Fruit fly (Drosophila melanogaster) whole organism, embryonic: ENCODE measurements around the gene Nep5.
A peak's percentile ranks its signal among the peaks of the same experiment; 100 is the strongest.

ENCODE experiments used
- Blimp-1 ChIP-seq: fragments of 200-800 bp; sonication (Bioruptor generic); optimal IDR thresholded peaks from 3 replicates; lab custom pipeline; 2018; ENCODE audit warnings: missing biosample characterization, missing genetic modification characterization, mild to moderate bottlenecking, moderate library complexity, missing genetic modification reagents
- CG10209 ChIP-seq: fragments of 200-800 bp; sonication (Bioruptor generic); optimal IDR thresholded peaks from 3 replicates; lab custom pipeline; 2017; ENCODE audit warnings: missing biosample characterization, mild to moderate bottlenecking, missing genetic modification characterization, missing genetic modification reagents
- CG10274 ChIP-seq: fragments of 200-800 bp; sonication (Bioruptor generic); optimal IDR thresholded peaks from 3 replicates; lab custom pipeline; 2017; ENCODE audit warnings: missing biosample characterization, mild to moderate bottlenecking, missing genetic modification characterization
- CG10543 ChIP-seq: fragments of 200-800 bp; sonication (Bioruptor generic); optimal IDR thresholded peaks from 3 replicates; lab custom pipeline; 2017; ENCODE audit warnings: missing biosample characterization, mild to moderate bottlenecking, missing genetic modification characterization, moderate library complexity
- CG11085 ChIP-seq: fragments of 200-800 bp; sonication (Bioruptor generic); IDR thresholded peaks from 2 replicates; pipeline ENCODE4 v1.3.6; 2022; ENCODE audit warnings: missing biosample characterization, missing genetic modification characterization
- CG11398 ChIP-seq: fragments of 200-800 bp; sonication (Bioruptor generic); optimal IDR thresholded peaks from 2 replicates; lab custom pipeline; 2016; ENCODE audit warnings: missing biosample characterization, missing genetic modification characterization
- CG16815 ChIP-seq: fragments of 200-800 bp; sonication (Bioruptor generic); optimal IDR thresholded peaks from 3 replicates; lab custom pipeline; 2017; ENCODE audit warnings: missing biosample characterization, mild to moderate bottlenecking, missing genetic modification characterization
- CG17361 ChIP-seq: fragments of 200-800 bp; sonication (Bioruptor generic); IDR thresholded peaks from 3 replicates; pipeline ENCODE4 v1.3.6; 2022; ENCODE audit warnings: missing biosample characterization, missing genetic modification characterization
- CG1792 ChIP-seq: fragments of 200-800 bp; sonication (Bioruptor generic); optimal IDR thresholded peaks from 2 replicates; lab custom pipeline; 2016; ENCODE audit warnings: missing biosample characterization, missing genetic modification characterization
- CG18262 ChIP-seq: fragments of 200-800 bp; optimal IDR thresholded peaks from 3 replicates; lab custom pipeline; 2019; ENCODE audit warnings: missing biosample characterization, mild to moderate bottlenecking, missing genetic modification characterization, moderate library complexity
- CG3065 ChIP-seq: fragments of 200-800 bp; sonication (Bioruptor generic); optimal IDR thresholded peaks from 2 replicates; lab custom pipeline; 2016; ENCODE audit warnings: missing biosample characterization, missing genetic modification characterization
- CG3163 ChIP-seq: fragments of 200-800 bp; sonication (Bioruptor generic); optimal IDR thresholded peaks from 3 replicates; lab custom pipeline; 2016; ENCODE audit warnings: missing biosample characterization, missing genetic modification characterization
- CG32532 ChIP-seq: fragments of 200-800 bp; sonication (Bioruptor generic); IDR thresholded peaks from 2 replicates; pipeline ENCODE4 v1.3.6; 2022; ENCODE audit warnings: missing biosample characterization, missing genetic modification characterization
- CG32772 ChIP-seq: fragments of 200-800 bp; sonication (Bioruptor generic); IDR thresholded peaks from 2 replicates; pipeline ENCODE4 v1.3.6; 2022; ENCODE audit warnings: missing biosample characterization, missing genetic modification characterization
- CG3281 ChIP-seq: fragments of 200-800 bp; sonication (Bioruptor generic); optimal IDR thresholded peaks from 3 replicates; lab custom pipeline; 2017; ENCODE audit warnings: missing biosample characterization, mild to moderate bottlenecking, missing genetic modification characterization
- CG4617 ChIP-seq: fragments of 200-800 bp; sonication (Bioruptor generic); optimal IDR thresholded peaks from 3 replicates; lab custom pipeline; 2016; ENCODE audit warnings: missing biosample characterization, missing genetic modification characterization, borderline replicate concordance
- CG6689 ChIP-seq: fragments of 200-800 bp; sonication (Bioruptor generic); IDR thresholded peaks from 2 replicates; pipeline ENCODE4 v1.3.6; 2022; ENCODE audit warnings: missing biosample characterization, missing genetic modification characterization
- CG8924 ChIP-seq: fragments of 200-800 bp; optimal IDR thresholded peaks from 3 replicates; lab custom pipeline; 2019; ENCODE audit warnings: missing biosample characterization, mild to moderate bottlenecking, missing genetic modification characterization, moderate library complexity
- CoRest ChIP-seq: fragments of 200-800 bp; sonication (Bioruptor generic); optimal IDR thresholded peaks from 3 replicates; lab custom pipeline; 2018; ENCODE audit warnings: missing biosample characterization, mild to moderate bottlenecking, missing genetic modification characterization, moderate library complexity
- D19A ChIP-seq: fragments of 200-800 bp; optimal IDR thresholded peaks from 3 replicates; lab custom pipeline; 2019; ENCODE audit warnings: missing biosample characterization, mild to moderate bottlenecking, missing genetic modification characterization, moderate library complexity
- Dp ChIP-seq: fragments of 200-800 bp; sonication (Bioruptor generic); optimal IDR thresholded peaks from 2 replicates; lab custom pipeline; 2018; ENCODE audit warnings: missing biosample characterization, mild to moderate bottlenecking, missing genetic modification characterization, moderate library complexity
- Elba2 ChIP-seq: fragments of 200-800 bp; sonication (Bioruptor generic); optimal IDR thresholded peaks from 3 replicates; lab custom pipeline; 2016; ENCODE audit warnings: missing biosample characterization, missing genetic modification characterization
- Hr78 ChIP-seq, 2 experiments: fragments of 200-800 bp in 1 of 2; fragments of >200 bp in 1 of 2; sonication (Bioruptor generic) in 1 of 2; optimal IDR thresholded peaks; 2 replicates each; lab custom pipeline; 2017 to 2019; ENCODE audit warnings: missing biosample characterization in 2 of 2, missing genetic modification characterization in 2 of 2, mild to moderate bottlenecking in 1 of 2, moderate library complexity in 1 of 2
- MESR4 ChIP-seq: fragments of 200-800 bp; sonication (Bioruptor generic); optimal IDR thresholded peaks from 2 replicates; lab custom pipeline; 2018; ENCODE audit warnings: missing biosample characterization, mild to moderate bottlenecking, missing genetic modification characterization, moderate library complexity
- Myb ChIP-seq: fragments of 200-800 bp; sonication (Bioruptor generic); optimal IDR thresholded peaks from 2 replicates; lab custom pipeline; 2016; ENCODE audit warnings: missing biosample characterization, missing genetic modification characterization
- NC2α ChIP-seq: fragments of 200-800 bp; sonication (Bioruptor generic); optimal IDR thresholded peaks from 2 replicates; lab custom pipeline; 2016; ENCODE audit warnings: missing biosample characterization, missing genetic modification characterization
- Pdp1 ChIP-seq, 2 experiments: fragments of 200-800 bp; sonication (Bioruptor generic); optimal IDR thresholded peaks; 3 replicates each; lab custom pipeline; 2016; ENCODE audit warnings: missing biosample characterization in 2 of 2, missing genetic modification characterization in 2 of 2, mild to moderate bottlenecking in 1 of 2, moderate library complexity in 1 of 2
- Ptx1 ChIP-seq: fragments of 200-800 bp; sonication (Bioruptor generic); IDR thresholded peaks from 2 replicates; pipeline ENCODE4 v1.3.6; 2022; ENCODE audit warnings: missing biosample characterization, missing genetic modification characterization
- Trl ChIP-seq, 3 experiments: fragments of >200 bp in 2 of 3; fragments of 200-800 bp in 1 of 3; sonication (Bioruptor generic) in 1 of 3; optimal IDR thresholded peaks; 2 replicates in 1 of 3; 3 replicates in 2 of 3; lab custom pipeline; 2016 to 2017; ENCODE audit warnings: missing biosample characterization in 1 of 3, missing genetic modification characterization in 1 of 3
- ap ChIP-seq: fragments of 200-800 bp; sonication (Bioruptor generic); IDR thresholded peaks from 2 replicates; pipeline ENCODE4 v1.3.6; 2022; ENCODE audit warnings: missing biosample characterization, missing genetic modification characterization
- bowl ChIP-seq: fragments of 200-800 bp; sonication (Bioruptor generic); IDR thresholded peaks from 2 replicates; pipeline ENCODE4 v1.3.6; 2022; ENCODE audit warnings: missing biosample characterization, missing genetic modification characterization
- cg ChIP-seq: fragments of 200-800 bp; sonication (Bioruptor generic); optimal IDR thresholded peaks from 3 replicates; lab custom pipeline; 2019; ENCODE audit warnings: missing biosample characterization, mild to moderate bottlenecking, missing genetic modification characterization, moderate library complexity
- cwo ChIP-seq: fragments of 200-800 bp; sonication (Bioruptor generic); optimal IDR thresholded peaks from 3 replicates; lab custom pipeline; 2017; ENCODE audit warnings: missing biosample characterization, missing genetic modification characterization, mild to moderate bottlenecking, moderate library complexity, missing genetic modification reagents
- dm ChIP-seq: fragments of 200-800 bp; sonication (Bioruptor generic); optimal IDR thresholded peaks from 3 replicates; lab custom pipeline; 2016; ENCODE audit warnings: missing biosample characterization, missing genetic modification characterization
- gem ChIP-seq: fragments of 200-800 bp; sonication (Bioruptor generic); optimal IDR thresholded peaks from 2 replicates; lab custom pipeline; 2019; ENCODE audit warnings: missing biosample characterization, mild to moderate bottlenecking, missing genetic modification characterization, moderate library complexity
- gro ChIP-seq: fragments of 200-800 bp; sonication (Bioruptor generic); optimal IDR thresholded peaks from 2 replicates; lab custom pipeline; 2016; ENCODE audit warnings: missing biosample characterization, missing genetic modification characterization
- gsb ChIP-seq: fragments of 200-800 bp; sonication (Bioruptor generic); IDR thresholded peaks from 2 replicates; pipeline ENCODE4 v1.3.6; 2022; ENCODE audit warnings: missing biosample characterization, missing genetic modification characterization
- insv ChIP-seq, 2 experiments: fragments of 200-800 bp; sonication (Bioruptor generic); optimal IDR thresholded peaks; 3 replicates each; lab custom pipeline; 2016 to 2018; ENCODE audit warnings: missing biosample characterization in 2 of 2, missing genetic modification characterization in 2 of 2
- kni ChIP-seq: fragments of 200-800 bp; sonication (Bioruptor generic); optimal IDR thresholded peaks from 3 replicates; lab custom pipeline; 2017; ENCODE audit warnings: mild to moderate bottlenecking, missing biosample characterization, missing genetic modification reagents, missing genetic modification characterization
- knrl ChIP-seq: fragments of 200-800 bp; sonication (Bioruptor generic); IDR thresholded peaks from 3 replicates; pipeline ENCODE4 v1.3.6; 2022; ENCODE audit warnings: missing biosample characterization, missing genetic modification characterization; ENCODE audit not compliant: partially characterized antibody
- oc ChIP-seq: fragments of 200-800 bp; sonication (Bioruptor generic); optimal IDR thresholded peaks from 2 replicates; lab custom pipeline; 2018; ENCODE audit warnings: missing biosample characterization, mild to moderate bottlenecking, missing genetic modification characterization, moderate library complexity
- pros ChIP-seq: fragments of 200-800 bp; sonication (Bioruptor generic); optimal IDR thresholded peaks from 3 replicates; lab custom pipeline; 2019; ENCODE audit warnings: missing biosample characterization, mild to moderate bottlenecking, missing genetic modification characterization, moderate library complexity
- sens ChIP-seq: fragments of 200-800 bp; sonication (Bioruptor generic); peaks from one replicate; lab custom pipeline; 2016; ENCODE audit warnings: missing biosample characterization, missing genetic modification characterization
- shn ChIP-seq: fragments of 200-800 bp; sonication (Bioruptor generic); optimal IDR thresholded peaks from 3 replicates; lab custom pipeline; 2016; ENCODE audit warnings: missing biosample characterization, missing genetic modification characterization
- vvl ChIP-seq: fragments of 200-800 bp; sonication (Bioruptor generic); IDR thresholded peaks from 2 replicates; pipeline ENCODE4 v1.3.6; 2022; ENCODE audit warnings: missing biosample characterization, missing genetic modification characterization
- z ChIP-seq: fragments of 200-800 bp; sonication (Bioruptor generic); IDR thresholded peaks from 3 replicates; pipeline ENCODE4 v1.3.6; 2022; ENCODE audit warnings: missing biosample characterization, missing genetic modification characterization

Gene Nep5

DNA sequence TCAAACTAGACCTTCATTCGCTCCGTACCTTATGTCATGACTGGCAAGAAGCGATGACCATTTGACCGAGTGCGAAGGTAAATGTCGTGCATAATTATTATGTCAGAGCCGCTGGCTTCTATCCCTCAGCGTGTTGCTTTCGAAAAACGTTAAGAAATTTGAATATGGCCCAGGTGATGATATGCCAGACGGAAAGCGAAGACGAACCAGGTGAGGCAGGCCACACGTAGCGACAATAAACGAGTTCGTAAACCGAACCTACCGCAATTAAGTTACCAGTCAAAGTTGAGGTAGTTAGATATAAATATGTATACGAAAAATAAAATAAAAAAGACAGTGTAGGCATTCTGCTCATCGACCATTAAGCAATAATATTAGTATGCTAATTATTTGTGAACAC lies 12.6 kb upstream of the Nep5 start:
- TF ChIP-seq CoRest (tag; lab: Kevin White, UChicago): no peak
- no peak for TF ChIP-seq CG8924 (tag; lab: Kevin White, UChicago)
- TF ChIP-seq Hr78 (GFP tag; optimal IDR thresholded peaks at IDR 0.05; lab: Kevin White, UChicago): peak in 1 of 2 experiments; percentile 70
- TF ChIP-seq Blimp-1: peak; percentile 94
- no peak for TF ChIP-seq shn (GFP tag; lab: Kevin White, UChicago)
- TF ChIP-seq vvl (GFP tag; lab: Robert Waterston, UW): peak; percentile 79
- TF ChIP-seq gro (GFP tag; lab: Kevin White, UChicago): no peak
- TF ChIP-seq pros (GFP tag; lab: Kevin White, UChicago): peak; percentile 28
- TF ChIP-seq kni (GFP tag; lab: Kevin White, UChicago): peak; percentile 9
- TF ChIP-seq Pdp1 (GFP tag; optimal IDR thresholded peaks at IDR 0.05; lab: Kevin White, UChicago): peak in 1 of 2 experiments; percentile 80
- TF ChIP-seq, all 482 proteins: peak for 6

DNA sequence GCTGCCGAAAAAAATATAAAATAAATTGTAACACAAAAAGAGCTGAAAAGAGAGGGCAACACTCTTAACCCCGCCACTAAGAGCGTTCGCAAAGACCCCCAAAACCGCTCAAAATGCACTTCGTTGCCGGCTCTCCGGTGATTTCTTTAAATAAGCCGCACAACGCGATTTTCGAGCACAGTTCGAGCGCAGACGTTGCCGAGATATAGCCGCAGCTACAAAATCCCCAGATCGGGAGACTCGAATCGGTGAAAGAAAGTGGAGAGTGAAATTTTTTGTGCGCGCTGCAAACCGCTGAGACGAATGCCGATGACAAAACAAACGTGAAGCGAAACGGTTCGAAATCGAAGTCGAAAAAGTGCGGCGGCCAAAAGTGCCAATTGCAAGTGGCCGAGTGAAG lies 11.7 kb upstream of the Nep5 start, which contains the start of gene CG14257:
Gene CG14257, plus strand, starts transcription at position 177 of the 400 bp plus-strand sequence.
- no peak for TF ChIP-seq CG16815 (GFP tag; lab: Kevin White, UChicago)
- peak; percentile 86 for TF ChIP-seq CG3163
- no peak for TF ChIP-seq Elba2 (GFP tag; lab: Kevin White, UChicago)
- peak; percentile 57 for TF ChIP-seq Blimp-1
- no peak for TF ChIP-seq Dp (GFP tag; lab: Kevin White, UChicago)
- TF ChIP-seq z (GFP tag; lab: Robert Waterston, UW): peak; percentile 73; the same call in 2 of the 3 replicates
- TF ChIP-seq dm: no peak
- TF ChIP-seq MESR4 (GFP tag; lab: Kevin White, UChicago): no peak
- peak in 1 of 2 experiments; percentile 49 for TF ChIP-seq Trl (optimal IDR thresholded peaks at IDR 0.05; lab: Kevin White, UChicago)
- no peak for TF ChIP-seq Trl (GFP tag; optimal IDR thresholded peaks at IDR 0.05; lab: Kevin White, UChicago)
- TF ChIP-seq CG11398: no peak
- peak; percentile 44 for TF ChIP-seq sens (GFP tag; lab: Kevin White, UChicago)

DNA sequence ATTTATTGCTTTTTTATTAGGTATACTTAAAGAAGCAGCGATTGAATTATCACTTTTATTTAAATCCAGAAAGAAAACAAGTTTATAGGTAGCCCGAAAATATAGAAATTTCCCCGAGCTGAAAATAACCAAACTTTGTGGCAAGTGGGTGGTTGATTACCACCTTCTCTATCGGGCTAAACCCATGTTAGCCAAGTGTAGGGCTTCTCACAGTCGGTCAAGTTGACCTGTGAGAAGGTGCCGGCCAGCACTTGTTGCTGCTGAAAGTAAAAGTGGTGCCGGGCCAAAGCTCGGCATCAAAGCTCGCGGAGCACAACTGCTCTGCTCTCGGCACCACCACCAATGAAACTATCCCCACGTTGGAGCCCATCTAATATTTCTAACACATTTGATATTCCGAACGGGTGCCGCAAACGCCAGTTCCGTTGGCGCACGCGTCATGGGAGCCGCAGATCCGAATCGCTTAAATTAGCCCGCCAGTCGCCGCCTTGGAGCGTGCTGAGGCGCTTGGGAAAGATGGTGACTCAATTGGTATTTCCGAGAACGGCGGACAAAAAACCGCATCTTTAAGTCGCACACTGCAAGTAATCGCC lies 7.0 kb upstream of the Nep5 start:
- TF ChIP-seq oc (tag; lab: Kevin White, UChicago): no peak
- no peak for TF ChIP-seq CG1792 (GFP tag; lab: Kevin White, UChicago)
- TF ChIP-seq CG17361: no peak
- no peak for TF ChIP-seq CG10543 (GFP tag; lab: Kevin White, UChicago)
- no peak for TF ChIP-seq CG18262
- TF ChIP-seq gsb: no peak
- 0 out of 2 replicates have a peak, but pooled peaks have one; percentile 19 for TF ChIP-seq CG32532
- TF ChIP-seq CG3065 (GFP tag; lab: Kevin White, UChicago): no peak
- no peak for TF ChIP-seq knrl (GFP tag; lab: Robert Waterston, UW)
- TF ChIP-seq CG10274 (GFP tag; lab: Kevin White, UChicago): peak; percentile 96
- no peak for TF ChIP-seq insv (GFP tag; optimal IDR thresholded peaks at IDR 0.05; lab: Kevin White, UChicago)
- TF ChIP-seq CG6689 (GFP tag; lab: Robert Waterston, UW): no peak
- peak; percentile 14 for TF ChIP-seq gem (tag; lab: Kevin White, UChicago)
- TF ChIP-seq Pdp1 (GFP tag; optimal IDR thresholded peaks at IDR 0.05; lab: Kevin White, UChicago): no peak
- no peak for TF ChIP-seq CG11398
- TF ChIP-seq CG32772: no peak
- TF ChIP-seq CG4617 (GFP tag; lab: Kevin White, UChicago): no peak
- TF ChIP-seq CG10209: no peak
- no peak for TF ChIP-seq D19A (tag; lab: Kevin White, UChicago)
- no peak for TF ChIP-seq CG3281 (GFP tag; lab: Kevin White, UChicago)
- 0 out of 2 replicates have a peak, but pooled peaks have one; percentile 6 for TF ChIP-seq CG11085 (GFP tag; lab: Robert Waterston, UW)
- 0 out of 2 replicates have a peak, but pooled peaks have one; percentile 6 for TF ChIP-seq bowl (GFP tag; lab: Robert Waterston, UW)
- TF ChIP-seq NC2α (GFP tag; lab: Kevin White, UChicago): no peak
- no peak for TF ChIP-seq ap
- peak; percentile 29 for TF ChIP-seq cg (GFP tag; lab: Kevin White, UChicago)
- TF ChIP-seq cwo (GFP tag; lab: Kevin White, UChicago): no peak
- no peak for TF ChIP-seq Myb (GFP tag; lab: Kevin White, UChicago)
- TF ChIP-seq Ptx1 (GFP tag; lab: Robert Waterston, UW): no peak
